Worm (Caenorhabditis elegans): Measurements from ENCODE around the gene cdc-14.

Gene cdc-14

DNA sequence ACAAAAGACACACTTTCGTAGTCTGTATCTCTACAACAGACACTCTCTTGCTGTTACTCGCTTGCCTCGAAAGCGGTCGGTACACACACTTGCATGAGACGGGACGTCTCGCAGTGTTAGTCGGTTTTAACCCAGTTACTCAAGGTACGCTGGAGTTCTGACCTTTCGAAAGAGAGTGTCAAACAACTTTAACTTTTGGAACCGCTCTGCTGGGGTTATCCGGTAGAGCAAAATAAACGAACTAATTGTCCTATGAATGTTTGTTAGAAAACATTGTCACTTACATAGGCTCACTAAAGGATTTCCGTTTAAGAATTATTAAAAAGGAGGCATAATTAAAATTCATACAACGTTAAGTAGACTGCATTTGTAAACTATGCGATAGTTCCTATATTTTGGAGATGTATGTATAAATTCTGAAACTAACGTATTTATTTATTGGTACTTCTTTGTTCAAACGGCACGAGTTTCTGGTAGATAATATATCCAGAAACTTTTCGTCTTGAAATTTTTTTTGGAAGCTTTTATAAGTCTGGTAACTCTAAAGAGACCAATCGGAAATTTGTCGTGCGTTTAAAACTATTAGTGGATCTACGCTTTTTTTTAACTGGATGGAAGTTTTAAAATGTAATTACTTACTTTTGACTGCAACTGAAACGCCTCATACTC is 49.6 kb downstream of the cdc-14 start (continued):
- TF ChIP-seq ZK546.5 (tag; optimal IDR thresholded peaks at IDR 0.05) (peak; percentile 44 to 74), Y105C5A.15 (GFP tag; IDR thresholded peaks at IDR 0.05) (peak; percentile 83), lin-1 (GFP tag; IDR thresholded peaks at IDR 0.05) (peak; percentile 95), F49E8.2 (tag; optimal IDR thresholded peaks at IDR 0.05; ENCODE audit: borderline replicate concordance) (peak; percentile 82), dmd-9 (GFP tag; IDR thresholded peaks at IDR 0.05) (peak; percentile 98), ceh-82 (tag; optimal IDR thresholded peaks at IDR 0.05) (no peak), jun-1 (tag; optimal IDR thresholded peaks at IDR 0.05) (peak; percentile 97), lin-13 (GFP tag; optimal IDR thresholded peaks at IDR 0.05) (peak; percentile 92), nhr-25 (tag; optimal IDR thresholded peaks at IDR 0.05; ENCODE audit: borderline replicate concordance, insufficient read depth) (peak; percentile 97), daf-19 (GFP tag; conservative IDR thresholded peaks at IDR 0.05) (peak; percentile 95), nhr-102 (tag; optimal IDR thresholded peaks at IDR 0.05) (peak; percentile 97), snpc-1.2 (GFP tag; IDR thresholded peaks at IDR 0.05) (peak; percentile 79), ceh-20 (GFP tag; IDR thresholded peaks at IDR 0.05) (peak; percentile 97), ceh-32 (tag; optimal IDR thresholded peaks at IDR 0.05; ENCODE audit: poor library complexity) (peak; percentile 89), saeg-2 (GFP tag; IDR thresholded peaks at IDR 0.05) (peak; percentile 95), egl-43 (GFP tag; IDR thresholded peaks at IDR 0.05) (peak; percentile 99), tra-1 (GFP tag; IDR thresholded peaks at IDR 0.05) (peak; percentile 96), attf-4 (tag; optimal IDR thresholded peaks at IDR 0.05) (peak; percentile 63), T26A8.4 (GFP tag; IDR thresholded peaks at IDR 0.05) (peak; percentile 99), arid-1 (GFP tag; conservative IDR thresholded peaks at IDR 0.05) (peak; percentile 96), unc-62 (GFP tag; optimal IDR thresholded peaks at IDR 0.05 in 1 of 2) (peak in 1 of 2 experiments; percentile 100), unc-62 (tag; optimal IDR thresholded peaks at IDR 0.05) (peak; percentile 94), zip-11 (GFP tag; IDR thresholded peaks at IDR 0.05) (0 out of 2 replicates have a peak, but pooled peaks have one; percentile 7), ama-1 (optimal IDR thresholded peaks at IDR 0.05) (peak; percentile 100), vab-7 (GFP tag; IDR thresholded peaks at IDR 0.05) (peak; percentile 94), fkh-10 (GFP tag; optimal IDR thresholded peaks at IDR 0.05) (peak; percentile 98), lim-7 (GFP tag; IDR thresholded peaks at IDR 0.05) (peak; percentile 78), nhr-6 (tag; optimal IDR thresholded peaks at IDR 0.05) (peak; percentile 93), egl-27 (tag; optimal IDR thresholded peaks at IDR 0.05) (no peak), daf-8 (GFP tag; IDR thresholded peaks at IDR 0.05) (peak; percentile 84; the same call in 1 of the 2 replicates), aly-2 (tag; optimal IDR thresholded peaks at IDR 0.05) (peak; percentile 87), spr-3 (GFP tag; optimal IDR thresholded peaks at IDR 0.05) (peak; percentile 99), D1046.2 (GFP tag; IDR thresholded peaks at IDR 0.05) (peak; percentile 93), daf-16 (GFP tag; optimal IDR thresholded peaks at IDR 0.05) (peak; percentile 83 to 90), daf-16 (tag; optimal IDR thresholded peaks at IDR 0.05) (peak; percentile 94), zfp-2 (tag; optimal IDR thresholded peaks at IDR 0.05) (peak; percentile 79), mes-2 (tag; optimal IDR thresholded peaks at IDR 0.05; ENCODE audit: poor library complexity, severe bottlenecking) (peak; percentile 97), dmd-8 (GFP tag; IDR thresholded peaks at IDR 0.05) (peak; percentile 61; the same call in 1 of the 2 replicates), ZK337.2 (GFP tag; IDR thresholded peaks at IDR 0.05) (peak; percentile 88), unc-39 (tag; optimal IDR thresholded peaks at IDR 0.05) (no peak), madf-9 (GFP tag; conservative IDR thresholded peaks at IDR 0.05) (peak; percentile 94), hif-1 (tag; optimal IDR thresholded peaks at IDR 0.05) (peak; percentile 69 to 89), hlh-11 (tag; optimal IDR thresholded peaks at IDR 0.05) (peak; percentile 97), ztf-11 (tag; optimal IDR thresholded peaks at IDR 0.05) (peak; percentile 42), lir-3 (tag; optimal IDR thresholded peaks at IDR 0.05) (peak; percentile 87), ceh-62 (tag; optimal IDR thresholded peaks at IDR 0.05) (no peak), cey-2 (tag; optimal IDR thresholded peaks at IDR 0.05; ENCODE audit: borderline replicate concordance, insufficient read depth) (peak; percentile 92), R02D3.7 (tag; optimal IDR thresholded peaks at IDR 0.05) (peak; percentile 44), zfp-3 (GFP tag; conservative IDR thresholded peaks at IDR 0.05) (peak; percentile 94), nhr-76 (tag; optimal IDR thresholded peaks at IDR 0.05) (peak; percentile 46)

Data from whole organism, L4 larva.